Worm (Caenorhabditis elegans) whole organism, late embryonic: ENCODE data around the gene T26H5.14.
A peak's percentile ranks its signal among the peaks of the same experiment; 100 is the strongest.

Experiments used
- C38D4.7 ChIP-seq: fragments of 200-800 bp; sonication (Bioruptor generic); optimal IDR thresholded peaks from 2 replicates; lab custom pipeline; 2018; ENCODE audit warnings: mild to moderate bottlenecking, missing genetic modification characterization, moderate library complexity, missing compliant biosample characterization
- Y22D7AL.16 ChIP-seq: sonication (generic microtip); optimal IDR thresholded peaks from 2 replicates; lab custom pipeline; 2016; ENCODE audit warnings: missing genetic modification characterization, missing compliant biosample characterization
- ama-1 ChIP-seq: fragments of 150-350 bp; optimal IDR thresholded peaks from 2 replicates; lab custom pipeline; 2014
- ceh-18 ChIP-seq: sonication (generic microtip); optimal IDR thresholded peaks from 2 replicates; lab custom pipeline; 2016; ENCODE audit warnings: missing genetic modification characterization, missing compliant biosample characterization
- ceh-19 ChIP-seq: fragments of 200-800 bp; sonication (Bioruptor generic); optimal IDR thresholded peaks from 2 replicates; lab custom pipeline; 2018; ENCODE audit warnings: mild to moderate bottlenecking, missing genetic modification characterization, missing compliant biosample characterization
- ceh-2 ChIP-seq: sonication (generic microtip); optimal IDR thresholded peaks from 2 replicates; lab custom pipeline; 2016; ENCODE audit warnings: missing genotype, missing genetic modification characterization, missing compliant biosample characterization
- ceh-22 ChIP-seq: sonication (generic microtip); optimal IDR thresholded peaks from 2 replicates; lab custom pipeline; 2017; ENCODE audit warnings: missing biosample characterization, missing genetic modification characterization
- ceh-30 ChIP-seq: fragments of 150-350 bp; optimal IDR thresholded peaks from 2 replicates; lab custom pipeline; 2014; ENCODE audit warnings: missing biosample characterization, missing genetic modification characterization
- ceh-31 ChIP-seq: sonication (generic microtip); optimal IDR thresholded peaks from 2 replicates; lab custom pipeline; 2016; ENCODE audit warnings: missing genetic modification characterization, missing compliant biosample characterization
- ceh-34 ChIP-seq: sonication (generic microtip); optimal IDR thresholded peaks from 2 replicates; lab custom pipeline; 2016; ENCODE audit warnings: mild to moderate bottlenecking, missing genetic modification characterization, missing compliant biosample characterization
- ceh-45 ChIP-seq: fragments of 200-800 bp; sonication (Bioruptor generic); IDR thresholded peaks from 2 replicates; pipeline ENCODE4 v1.3.6; 2022; ENCODE audit warnings: missing genetic modification reagents, missing genetic modification characterization, missing compliant biosample characterization
- ceh-9 ChIP-seq: sonication (generic microtip); optimal IDR thresholded peaks from 2 replicates; lab custom pipeline; 2016; ENCODE audit warnings: mild to moderate bottlenecking, missing genetic modification characterization, inconsistent platforms, missing compliant biosample characterization
- dve-1 ChIP-seq: sonication (generic microtip); optimal IDR thresholded peaks from 2 replicates; lab custom pipeline; 2017; ENCODE audit warnings: antibody characterized with exemption, mild to moderate bottlenecking, missing genetic modification characterization, missing compliant biosample characterization
- elt-2 ChIP-seq: sonication (generic microtip); optimal IDR thresholded peaks from 2 replicates; lab custom pipeline; 2016; ENCODE audit warnings: missing genetic modification reagents, missing genetic modification characterization, missing compliant biosample characterization
- ets-4 ChIP-seq: sonication (generic microtip); optimal IDR thresholded peaks from 2 replicates; lab custom pipeline; 2016; ENCODE audit warnings: missing genetic modification characterization, missing compliant biosample characterization
- eyg-1 ChIP-seq: sonication (generic microtip); optimal IDR thresholded peaks from 2 replicates; lab custom pipeline; 2016; ENCODE audit warnings: missing genotype, missing genetic modification characterization, missing compliant biosample characterization
- fkh-10 ChIP-seq: fragments of 150-350 bp; optimal IDR thresholded peaks from 2 replicates; lab custom pipeline; 2014; ENCODE audit warnings: missing biosample characterization, missing genetic modification reagents, missing genetic modification characterization
- fkh-6 ChIP-seq: sonication (generic microtip); optimal IDR thresholded peaks from 2 replicates; lab custom pipeline; 2016; ENCODE audit warnings: missing genetic modification characterization, missing compliant biosample characterization
- gmeb-2 ChIP-seq: sonication (generic microtip); optimal IDR thresholded peaks from 2 replicates; lab custom pipeline; 2016; ENCODE audit warnings: missing genetic modification characterization, inconsistent platforms, missing compliant biosample characterization
- hlh-13 ChIP-seq: fragments of 200-800 bp; sonication (Bioruptor generic); optimal IDR thresholded peaks from 2 replicates; lab custom pipeline; 2018; ENCODE audit warnings: mild to moderate bottlenecking, missing genetic modification characterization, missing compliant biosample characterization
- hlh-15 ChIP-seq: sonication (generic microtip); optimal IDR thresholded peaks from 2 replicates; lab custom pipeline; 2016; ENCODE audit warnings: missing genetic modification characterization, missing compliant biosample characterization
- hlh-30 ChIP-seq: sonication (generic microtip); optimal IDR thresholded peaks from 2 replicates; lab custom pipeline; 2017; ENCODE audit warnings: antibody characterized with exemption, missing genetic modification characterization, missing compliant biosample characterization; ENCODE audit not compliant: insufficient read depth
- hlh-6 ChIP-seq: sonication (generic microtip); optimal IDR thresholded peaks from 2 replicates; lab custom pipeline; 2016; ENCODE audit warnings: missing genotype, missing genetic modification characterization, missing compliant biosample characterization
- hlh-8 ChIP-seq: sonication (generic microtip); optimal IDR thresholded peaks from 2 replicates; lab custom pipeline; 2016; ENCODE audit warnings: missing genotype, missing genetic modification characterization, missing compliant biosample characterization
- lim-6 ChIP-seq: sonication (generic microtip); optimal IDR thresholded peaks from 2 replicates; lab custom pipeline; 2016; ENCODE audit warnings: missing genetic modification characterization, missing compliant biosample characterization
- lin-11 ChIP-seq: fragments of 200-800 bp; sonication (Bioruptor generic); optimal IDR thresholded peaks from 2 replicates; lab custom pipeline; 2018; ENCODE audit warnings: mild to moderate bottlenecking, missing genetic modification characterization, missing compliant biosample characterization
- madf-2 ChIP-seq: sonication (generic microtip); optimal IDR thresholded peaks from 2 replicates; lab custom pipeline; 2017; ENCODE audit warnings: missing genetic modification characterization, missing compliant biosample characterization
- mec-3 ChIP-seq: sonication (generic microtip); optimal IDR thresholded peaks from 2 replicates; lab custom pipeline; 2016; ENCODE audit warnings: borderline replicate concordance, missing genetic modification characterization, missing compliant biosample characterization
- nfya-1 ChIP-seq: sonication (generic microtip); optimal IDR thresholded peaks from 2 replicates; lab custom pipeline; 2017; ENCODE audit warnings: missing genetic modification characterization, mild to moderate bottlenecking, missing compliant biosample characterization, antibody characterized with exemption, moderate library complexity
- nhr-11 ChIP-seq: fragments of 150-350 bp; optimal IDR thresholded peaks from 2 replicates; lab custom pipeline; 2014; ENCODE audit warnings: missing biosample characterization, missing genetic modification characterization
- nhr-232 ChIP-seq: sonication (generic microtip); optimal IDR thresholded peaks from 2 replicates; lab custom pipeline; 2016; ENCODE audit warnings: missing genetic modification characterization, missing compliant biosample characterization
- odd-2 ChIP-seq: sonication (generic microtip); optimal IDR thresholded peaks from 2 replicates; lab custom pipeline; 2017; ENCODE audit warnings: antibody characterized with exemption, mild to moderate bottlenecking, missing genetic modification characterization, missing compliant biosample characterization
- pag-3 ChIP-seq: sonication (generic microtip); optimal IDR thresholded peaks from 2 replicates; lab custom pipeline; 2016; ENCODE audit warnings: missing compliant biosample characterization, missing genetic modification characterization, borderline replicate concordance
- pax-1 ChIP-seq: fragments of 150-350 bp; optimal IDR thresholded peaks from 2 replicates; lab custom pipeline; 2014; ENCODE audit warnings: missing biosample characterization, missing genetic modification characterization
- pha-2 ChIP-seq: sonication (generic microtip); optimal IDR thresholded peaks from 2 replicates; lab custom pipeline; 2017; ENCODE audit warnings: mild to moderate bottlenecking, missing genetic modification characterization, missing compliant biosample characterization
- pqm-1 ChIP-seq: sonication (generic microtip); optimal IDR thresholded peaks from 2 replicates; lab custom pipeline; 2016; ENCODE audit warnings: missing genetic modification characterization, missing compliant biosample characterization
- pros-1 ChIP-seq: fragments of 150-350 bp; optimal IDR thresholded peaks from 2 replicates; lab custom pipeline; 2014; ENCODE audit warnings: missing biosample characterization, missing genetic modification reagents, missing genetic modification characterization
- rnt-1 ChIP-seq: sonication (generic microtip); optimal IDR thresholded peaks from 2 replicates; lab custom pipeline; 2016; ENCODE audit warnings: missing genetic modification characterization, missing compliant biosample characterization
- sox-4 ChIP-seq: sonication (generic microtip); optimal IDR thresholded peaks from 2 replicates; lab custom pipeline; 2017; ENCODE audit warnings: mild to moderate bottlenecking, missing genetic modification characterization, inconsistent platforms, missing compliant biosample characterization
- syd-9 ChIP-seq: sonication (generic microtip); optimal IDR thresholded peaks from 2 replicates; lab custom pipeline; 2016; ENCODE audit warnings: mild to moderate bottlenecking, missing genetic modification characterization, moderate library complexity, missing compliant biosample characterization
- tbx-2 ChIP-seq: sonication (generic microtip); optimal IDR thresholded peaks from 2 replicates; lab custom pipeline; 2016; ENCODE audit warnings: missing genetic modification characterization, missing compliant biosample characterization
- tbx-7 ChIP-seq: sonication (generic microtip); optimal IDR thresholded peaks from 2 replicates; lab custom pipeline; 2016; ENCODE audit warnings: missing genotype, missing genetic modification characterization, missing compliant biosample characterization
- ttx-3 ChIP-seq: sonication (generic microtip); optimal IDR thresholded peaks from 2 replicates; lab custom pipeline; 2016; ENCODE audit warnings: missing genetic modification reagents, missing genetic modification characterization, missing compliant biosample characterization
- unc-42 ChIP-seq: sonication (generic microtip); optimal IDR thresholded peaks from 2 replicates; lab custom pipeline; 2016; ENCODE audit warnings: missing genotype, missing genetic modification characterization, missing compliant biosample characterization
- unc-55 ChIP-seq: sonication (generic microtip); optimal IDR thresholded peaks from 2 replicates; lab custom pipeline; 2017; ENCODE audit warnings: missing biosample characterization, missing genetic modification reagents, missing genetic modification characterization
- zip-5 ChIP-seq: sonication (generic microtip); optimal IDR thresholded peaks from 2 replicates; lab custom pipeline; 2016; ENCODE audit warnings: missing genetic modification characterization, missing compliant biosample characterization

The T26H5.14 gene

DNA sequence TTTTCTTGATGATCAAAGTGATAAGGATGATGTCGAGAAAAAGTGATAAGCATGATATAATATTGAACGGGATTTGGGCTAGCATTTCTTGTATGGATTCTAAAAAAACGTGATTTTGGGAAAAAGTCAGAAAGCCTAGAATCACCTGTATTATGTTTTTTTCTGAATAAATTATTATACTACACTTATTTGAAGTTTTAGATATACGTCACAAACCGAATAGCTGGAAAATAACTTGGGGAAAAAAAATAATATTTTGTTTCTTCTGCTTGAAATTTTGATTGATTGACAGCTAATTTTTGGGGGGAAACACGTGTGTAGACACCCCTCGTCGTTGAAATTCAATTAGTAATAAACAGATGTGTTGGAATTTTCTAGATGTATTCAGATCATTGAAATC is 43.6 kb downstream of the T26H5.14 start, which contains the start of gene str-264:
Gene str-264 (minus strand): TSS at position 101 of the 400 bp plus-strand sequence.
- TF ChIP-seq odd-2 (tag; lab: Kevin White, UChicago) = no peak
- no peak for TF ChIP-seq ceh-31 (tag; lab: Kevin White, UChicago)
- TF ChIP-seq ttx-3 = no peak
- no peak for TF ChIP-seq C38D4.7 (GFP tag; lab: Kevin White, UChicago)
- no peak for TF ChIP-seq hlh-15 (tag; lab: Kevin White, UChicago)
- no peak for TF ChIP-seq rnt-1 (tag; lab: Kevin White, UChicago)
- no peak for TF ChIP-seq elt-2 (tag; lab: Kevin White, UChicago)

DNA sequence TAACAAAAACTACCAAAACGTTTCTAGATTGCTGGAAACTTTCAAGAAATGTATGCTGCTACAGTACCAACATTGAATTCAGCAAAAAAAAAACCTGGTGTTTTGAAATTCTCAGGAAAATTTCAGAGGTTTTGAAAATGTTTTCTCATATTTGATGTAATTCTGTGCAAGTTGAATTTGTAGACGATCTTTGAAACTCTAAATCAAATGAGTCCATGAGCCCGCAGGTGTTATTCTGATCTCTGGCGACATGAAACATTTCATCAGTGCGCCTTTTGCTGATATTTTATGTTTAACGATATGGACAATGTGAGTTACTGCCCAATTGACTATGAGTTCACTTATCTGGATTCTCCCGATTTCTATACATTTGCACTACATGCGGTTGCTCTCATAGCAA is 44.7 kb downstream of the T26H5.14 start, which contains the start of gene srh-218:
Gene srh-218 (plus strand): TSS at position 301 of the 400 bp plus-strand sequence.
- TF ChIP-seq fkh-10 (GFP tag; lab: Kevin White, UChicago) (no peak), lim-6 (tag; lab: Kevin White, UChicago) (no peak), tbx-7 (tag; lab: Kevin White, UChicago) (no peak), ceh-30 (no peak), unc-55 (GFP tag; lab: Kevin White, UChicago) (no peak), pha-2 (tag; lab: Kevin White, UChicago) (no peak), odd-2 (tag; lab: Kevin White, UChicago) (no peak)

ce11 chrV:15495169-15495568 is 46.2 kb downstream of the T26H5.14 start, which contains the start of gene srh-219:
Gene srh-219 (plus strand): TSS chrV:15495469.
- TF ChIP-seq sox-4 = no peak
- TF ChIP-seq ceh-45 = no peak
- no peak for TF ChIP-seq madf-2 (tag; lab: Kevin White, UChicago)
- no peak for TF ChIP-seq zip-5 (tag; lab: Kevin White, UChicago)
- no peak for TF ChIP-seq pros-1 (tag; lab: Kevin White, UChicago)
- TF ChIP-seq lin-11 (tag; lab: Kevin White, UChicago) = no peak
- no peak for TF ChIP-seq C38D4.7 (GFP tag; lab: Kevin White, UChicago)
- no peak for TF ChIP-seq ceh-18 (tag; lab: Kevin White, UChicago)
- no peak for TF ChIP-seq pax-1
- no peak for TF ChIP-seq nhr-232 (tag; lab: Kevin White, UChicago)
- no peak for TF ChIP-seq dve-1 (tag; lab: Kevin White, UChicago)
- TF ChIP-seq ceh-2 (tag; lab: Kevin White, UChicago) = no peak
- no peak for TF ChIP-seq ceh-30

- TF ChIP-seq nfya-1 (tag; lab: Kevin White, UChicago) (peak; percentile 46), hlh-30 (tag; lab: Kevin White, UChicago) (peak; percentile 58), hlh-8 (no peak), nhr-11 (tag; lab: Kevin White, UChicago) (no peak), Y22D7AL.16 (tag; lab: Kevin White, UChicago) (no peak), ceh-9 (tag; lab: Kevin White, UChicago) (no peak), sox-4 (no peak), eyg-1 (tag; lab: Kevin White, UChicago) (no peak), pag-3 (tag; lab: Kevin White, UChicago) (no peak), ceh-22 (tag; lab: Kevin White, UChicago) (no peak), ceh-2 (tag; lab: Kevin White, UChicago) (peak; percentile 8), tbx-2 (peak; percentile 63), gmeb-2 (tag; lab: Kevin White, UChicago) (no peak), ceh-19 (GFP tag; lab: Kevin White, UChicago) (no peak), ama-1 (lab: Kevin White, UChicago) (no peak), mec-3 (tag; lab: Kevin White, UChicago) (no peak), fkh-6 (tag; lab: Kevin White, UChicago) (no peak), ttx-3 (no peak), hlh-6 (tag; lab: Kevin White, UChicago) (no peak), ceh-34 (tag; lab: Kevin White, UChicago) (peak; percentile 48), lim-6 (tag; lab: Kevin White, UChicago) (no peak), unc-42 (tag; lab: Kevin White, UChicago) (no peak), hlh-13 (no peak), ceh-30 (no peak), ets-4 (tag; lab: Kevin White, UChicago) (peak; percentile 15), elt-2 (tag; lab: Kevin White, UChicago) (peak; percentile 77), pqm-1 (tag; lab: Kevin White, UChicago) (no peak), C38D4.7 (GFP tag; lab: Kevin White, UChicago) (no peak), ceh-45 (no peak), syd-9 (tag; lab: Kevin White, UChicago) (no peak), ceh-31 (tag; lab: Kevin White, UChicago) (no peak), pax-1 (no peak)
Measured at ce11 chrV:15497731-15498130, 48.8 kb downstream of the T26H5.14 start.
